Fruit fly (Drosophila melanogaster) whole organism, embryonic: Measurements from ENCODE around the gene Dpp10.

ENCODE experiments used
- Abd-B ChIP-seq: fragments of 200-800 bp; sonication (Bioruptor generic); optimal IDR thresholded peaks from 2 replicates; lab custom pipeline; 2018; ENCODE audit warnings: missing biosample characterization, mild to moderate bottlenecking, missing genetic modification characterization, moderate library complexity
- Adf1 ChIP-seq: fragments of 200-800 bp; sonication (Bioruptor generic); IDR thresholded peaks from 2 replicates; pipeline ENCODE4 v1.3.6; 2022; ENCODE audit warnings: missing biosample characterization, missing genetic modification characterization
- Atf6 ChIP-seq: fragments of 200-800 bp; sonication (Bioruptor generic); IDR thresholded peaks from 2 replicates; pipeline ENCODE4 v1.3.6; 2022; ENCODE audit warnings: missing biosample characterization, missing genetic modification characterization
- CG1024 ChIP-seq: fragments of 200-800 bp; sonication (Bioruptor generic); IDR thresholded peaks from 2 replicates; pipeline ENCODE4 v1.3.6; 2022; ENCODE audit warnings: missing biosample characterization, missing genetic modification characterization
- CG11247 ChIP-seq: fragments of 200-800 bp; sonication (Bioruptor generic); IDR thresholded peaks from 2 replicates; pipeline ENCODE4 v1.3.6; 2022; ENCODE audit warnings: missing biosample characterization, missing genetic modification characterization
- CG13296 ChIP-seq: fragments of 200-800 bp; sonication (Bioruptor generic); optimal IDR thresholded peaks from 3 replicates; lab custom pipeline; 2018; ENCODE audit warnings: missing biosample characterization, mild to moderate bottlenecking, missing genetic modification characterization
- CG15601 ChIP-seq: fragments of 200-800 bp; sonication (Bioruptor generic); optimal IDR thresholded peaks from 3 replicates; lab custom pipeline; 2019; ENCODE audit warnings: missing biosample characterization, mild to moderate bottlenecking, missing genetic modification characterization, moderate library complexity
- CG1603 ChIP-seq: fragments of 200-800 bp; sonication (Bioruptor generic); optimal IDR thresholded peaks from 2 replicates; lab custom pipeline; 2019; ENCODE audit warnings: missing biosample characterization, mild to moderate bottlenecking, missing genetic modification characterization, moderate library complexity
- CG16813 ChIP-seq: fragments of 200-800 bp; sonication (Bioruptor generic); IDR thresholded peaks from 3 replicates; pipeline ENCODE4 v1.3.6; 2022; ENCODE audit warnings: missing biosample characterization, missing genetic modification characterization; ENCODE audit not compliant: partially characterized antibody
- CG17612 ChIP-seq: fragments of 200-800 bp; sonication (Bioruptor generic); IDR thresholded peaks from 2 replicates; pipeline ENCODE4 v1.3.6; 2022; ENCODE audit warnings: missing biosample characterization, missing genetic modification characterization
- CG18476 ChIP-seq: fragments of 200-800 bp; sonication (Bioruptor generic); optimal IDR thresholded peaks from 2 replicates; lab custom pipeline; 2016; ENCODE audit warnings: missing biosample characterization, mild to moderate bottlenecking, missing genetic modification characterization
- CG2120 ChIP-seq: fragments of 200-800 bp; sonication (Bioruptor generic); optimal IDR thresholded peaks from 3 replicates; lab custom pipeline; 2016; ENCODE audit warnings: missing biosample characterization, missing genetic modification characterization
- CG30403 ChIP-seq: fragments of 200-800 bp; sonication (Bioruptor generic); optimal IDR thresholded peaks from 3 replicates; lab custom pipeline; 2016; ENCODE audit warnings: missing biosample characterization, missing genetic modification characterization
- CG30431 ChIP-seq: fragments of 200-800 bp; sonication (Bioruptor generic); optimal IDR thresholded peaks from 2 replicates; lab custom pipeline; 2017; ENCODE audit warnings: missing biosample characterization, missing genetic modification characterization
- CG31365 ChIP-seq: fragments of 200-800 bp; sonication (Bioruptor generic); optimal IDR thresholded peaks from 2 replicates; lab custom pipeline; 2018; ENCODE audit warnings: missing biosample characterization, mild to moderate bottlenecking, missing genetic modification characterization
- CG3407 ChIP-seq: fragments of 200-800 bp; sonication (Bioruptor generic); optimal IDR thresholded peaks from 2 replicates; lab custom pipeline; 2018; ENCODE audit warnings: missing biosample characterization, mild to moderate bottlenecking, missing genetic modification characterization
- CG6683 ChIP-seq: fragments of 200-800 bp; sonication (Bioruptor generic); optimal IDR thresholded peaks from 2 replicates; lab custom pipeline; 2017; ENCODE audit warnings: missing biosample characterization, mild to moderate bottlenecking, missing genetic modification characterization, missing genetic modification reagents
- CG7745 ChIP-seq: fragments of 200-800 bp; sonication (Bioruptor generic); optimal IDR thresholded peaks from 2 replicates; lab custom pipeline; 2018; ENCODE audit warnings: missing biosample characterization, mild to moderate bottlenecking, missing genetic modification characterization, moderate library complexity
- CG7963 ChIP-seq: fragments of 200-800 bp; sonication (Bioruptor generic); IDR thresholded peaks from 3 replicates; pipeline ENCODE4 v1.3.6; 2022; ENCODE audit warnings: missing biosample characterization, missing genetic modification characterization; ENCODE audit not compliant: partially characterized antibody
- CG8924 ChIP-seq: fragments of 200-800 bp; optimal IDR thresholded peaks from 3 replicates; lab custom pipeline; 2019; ENCODE audit warnings: missing biosample characterization, mild to moderate bottlenecking, missing genetic modification characterization, moderate library complexity
- CG9437 ChIP-seq: fragments of 200-800 bp; sonication (Bioruptor generic); optimal IDR thresholded peaks from 2 replicates; lab custom pipeline; 2018; ENCODE audit warnings: missing biosample characterization, mild to moderate bottlenecking, missing genetic modification characterization
- CG9932 ChIP-seq: fragments of 200-800 bp; sonication (Bioruptor generic); IDR thresholded peaks from 2 replicates; pipeline ENCODE4 v1.3.6; 2022; ENCODE audit warnings: missing biosample characterization, missing genetic modification characterization
- Chrac-16 ChIP-seq: fragments of 200-800 bp; sonication (Bioruptor generic); optimal IDR thresholded peaks from 3 replicates; lab custom pipeline; 2016; ENCODE audit warnings: missing biosample characterization, missing genetic modification characterization
- Dek ChIP-seq: fragments of 200-800 bp; sonication (Bioruptor generic); optimal IDR thresholded peaks from 3 replicates; lab custom pipeline; 2019; ENCODE audit warnings: missing biosample characterization, mild to moderate bottlenecking, missing genetic modification characterization, moderate library complexity
- Fer2 ChIP-seq: fragments of 200-800 bp; sonication (Bioruptor generic); optimal IDR thresholded peaks from 2 replicates; lab custom pipeline; 2018; ENCODE audit warnings: missing biosample characterization, mild to moderate bottlenecking, missing genetic modification characterization, moderate library complexity
- H15 ChIP-seq: fragments of 200-800 bp; sonication (Bioruptor generic); IDR thresholded peaks from 3 replicates; pipeline ENCODE4 v1.3.6; 2022; ENCODE audit warnings: missing biosample characterization, missing genetic modification characterization
- HLH3B ChIP-seq: fragments of 200-800 bp; sonication (Bioruptor generic); IDR thresholded peaks from 2 replicates; pipeline ENCODE4 v1.3.6; 2022; ENCODE audit warnings: missing biosample characterization, missing genetic modification characterization
- HLHmδ ChIP-seq: fragments of 200-800 bp; sonication (Bioruptor generic); optimal IDR thresholded peaks from 2 replicates; lab custom pipeline; 2018; ENCODE audit warnings: missing biosample characterization, mild to moderate bottlenecking, missing genetic modification characterization, moderate library complexity
- Kr ChIP-seq: fragments of 200-800 bp; sonication (Bioruptor generic); optimal IDR thresholded peaks from 2 replicates; lab custom pipeline; 2017; ENCODE audit warnings: missing biosample characterization, mild to moderate bottlenecking, missing genetic modification characterization
- MBD-R2 ChIP-seq: fragments of 200-800 bp; sonication (Bioruptor generic); IDR thresholded peaks from 2 replicates; pipeline ENCODE4 v1.3.6; 2022; ENCODE audit warnings: missing biosample characterization, missing genetic modification characterization
- Mad ChIP-seq: fragments of 200-800 bp; sonication (Bioruptor generic); optimal IDR thresholded peaks from 2 replicates; lab custom pipeline; 2016; ENCODE audit warnings: missing biosample characterization, missing genetic modification characterization
- Med ChIP-seq: fragments of 200-800 bp; sonication (Bioruptor generic); peaks from one replicate; lab custom pipeline; 2016; ENCODE audit warnings: missing biosample characterization, missing genetic modification characterization, mild to moderate bottlenecking, inconsistent platforms, moderate library complexity
- Rx ChIP-seq: fragments of 200-800 bp; sonication (Bioruptor generic); IDR thresholded peaks from 2 replicates; pipeline ENCODE4 v1.3.6; 2022; ENCODE audit warnings: missing biosample characterization, missing genetic modification characterization
- ato ChIP-seq: fragments of 200-800 bp; sonication (Bioruptor generic); IDR thresholded peaks from 2 replicates; pipeline ENCODE4 v1.3.6; 2022; ENCODE audit warnings: missing biosample characterization, missing genetic modification characterization; ENCODE audit not compliant: partially characterized antibody
- br ChIP-seq: fragments of >200 bp; optimal IDR thresholded peaks from 2 replicates; lab custom pipeline; 2017
- cas ChIP-seq: fragments of 200-800 bp; sonication (Bioruptor generic); IDR thresholded peaks from 2 replicates; pipeline ENCODE4 v1.3.6; 2022; ENCODE audit warnings: missing biosample characterization, missing genetic modification characterization
- knrl ChIP-seq: fragments of 200-800 bp; sonication (Bioruptor generic); IDR thresholded peaks from 3 replicates; pipeline ENCODE4 v1.3.6; 2022; ENCODE audit warnings: missing biosample characterization, missing genetic modification characterization; ENCODE audit not compliant: partially characterized antibody
- lab ChIP-seq: fragments of 200-800 bp; sonication (Bioruptor generic); optimal IDR thresholded peaks from 3 replicates; lab custom pipeline; 2017; ENCODE audit warnings: missing biosample characterization, missing genetic modification characterization, mild to moderate bottlenecking, moderate library complexity, missing genetic modification reagents
- lilli ChIP-seq: fragments of 200-800 bp; sonication (Bioruptor generic); optimal IDR thresholded peaks from 3 replicates; lab custom pipeline; 2016; ENCODE audit warnings: missing biosample characterization, missing genetic modification characterization
- mam ChIP-seq: fragments of 200-800 bp; sonication (Bioruptor generic); optimal IDR thresholded peaks from 3 replicates; lab custom pipeline; 2016; ENCODE audit warnings: missing biosample characterization, missing genetic modification characterization
- pum ChIP-seq: fragments of 200-800 bp; sonication (Bioruptor generic); optimal IDR thresholded peaks from 2 replicates; lab custom pipeline; 2016; ENCODE audit warnings: missing biosample characterization, missing genetic modification characterization
- row ChIP-seq: fragments of 200-800 bp; sonication (Bioruptor generic); IDR thresholded peaks from 3 replicates; pipeline ENCODE4 v1.3.6; 2022; ENCODE audit warnings: missing biosample characterization, missing genetic modification characterization
- shn ChIP-seq: fragments of 200-800 bp; sonication (Bioruptor generic); optimal IDR thresholded peaks from 3 replicates; lab custom pipeline; 2016; ENCODE audit warnings: missing biosample characterization, missing genetic modification characterization
- sim ChIP-seq: fragments of 200-800 bp; sonication (Bioruptor generic); IDR thresholded peaks from 2 replicates; pipeline ENCODE4 v1.3.6; 2022; ENCODE audit warnings: missing biosample characterization, missing genetic modification characterization
- sima ChIP-seq: fragments of 200-800 bp; sonication (Bioruptor generic); optimal IDR thresholded peaks from 2 replicates; lab custom pipeline; 2016; ENCODE audit warnings: missing biosample characterization, missing genetic modification characterization
- sna ChIP-seq: fragments of 200-800 bp; sonication (Bioruptor generic); IDR thresholded peaks from 2 replicates; pipeline ENCODE4 v1.3.6; 2022; ENCODE audit warnings: missing biosample characterization, missing genetic modification characterization; ENCODE audit not compliant: partially characterized antibody
- sqz ChIP-seq: fragments of 200-800 bp; sonication (Bioruptor generic); optimal IDR thresholded peaks from 3 replicates; lab custom pipeline; 2018; ENCODE audit warnings: missing biosample characterization, mild to moderate bottlenecking, missing genetic modification characterization
- stwl ChIP-seq: fragments of 200-800 bp; sonication (Bioruptor generic); optimal IDR thresholded peaks from 3 replicates; lab custom pipeline; 2018; ENCODE audit warnings: missing biosample characterization, mild to moderate bottlenecking, missing genetic modification characterization, moderate library complexity
- tio ChIP-seq: fragments of 200-800 bp; sonication (Bioruptor generic); optimal IDR thresholded peaks from 2 replicates; lab custom pipeline; 2017; ENCODE audit warnings: missing biosample characterization, missing genetic modification characterization, inconsistent platforms
- vfl ChIP-seq: fragments of 200-800 bp; sonication (Bioruptor generic); optimal IDR thresholded peaks from 2 replicates; lab custom pipeline; 2016; ENCODE audit warnings: missing biosample characterization, missing genetic modification characterization
- zf30C ChIP-seq: fragments of 200-800 bp; sonication (Bioruptor generic); optimal IDR thresholded peaks from 3 replicates; lab custom pipeline; 2018; ENCODE audit warnings: missing biosample characterization, mild to moderate bottlenecking, missing genetic modification characterization

The Dpp10 gene

DNA sequence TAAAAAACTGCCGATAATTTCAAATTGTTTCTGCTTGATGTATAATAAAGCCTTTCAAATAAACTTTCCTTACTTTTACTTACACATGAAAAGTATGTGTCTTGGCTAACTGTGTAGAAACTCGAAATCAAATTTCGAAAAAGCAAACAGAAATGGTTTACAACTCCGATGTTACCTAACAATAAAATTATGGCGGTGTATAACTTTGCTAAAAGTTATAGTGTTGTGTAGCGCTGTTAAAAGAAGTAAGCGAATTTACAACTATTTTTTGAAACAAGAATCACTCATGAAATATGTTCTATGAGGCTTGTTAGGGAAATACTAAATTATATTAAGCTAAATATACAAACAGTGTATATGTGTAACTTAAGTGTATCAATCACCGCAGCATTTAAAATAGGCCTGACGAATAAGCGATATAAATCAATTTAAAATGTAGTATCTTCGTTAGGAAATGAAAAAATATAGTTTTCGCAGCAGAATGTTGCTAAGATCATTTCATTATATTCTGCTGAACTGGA, 21.8 kb upstream of the Dpp10 start, which contains the start of gene CG34345 (continued):
- peak; percentile 50; the same call in 2 of the 3 replicates for TF ChIP-seq CG16813
- TF ChIP-seq CG1024 (GFP tag; lab: Robert Waterston, UW): no peak
- TF ChIP-seq CG13296 (GFP tag; lab: Kevin White, UChicago): no peak
- TF ChIP-seq CG30403 (GFP tag; lab: Kevin White, UChicago): peak; percentile 25
- peak; percentile 48; the same call in 1 of the 2 replicates for TF ChIP-seq ato (GFP tag; lab: Robert Waterston, UW)
- no peak for TF ChIP-seq lab (GFP tag; lab: Kevin White, UChicago)
- no peak for TF ChIP-seq CG11247 (GFP tag; lab: Robert Waterston, UW)
- no peak for TF ChIP-seq Fer2 (tag; lab: Kevin White, UChicago)
- TF ChIP-seq Mad (GFP tag; lab: Kevin White, UChicago): no peak
- TF ChIP-seq CG2120 (GFP tag; lab: Kevin White, UChicago): peak; percentile 50
- TF ChIP-seq mam: peak; percentile 43
- peak; percentile 56; the same call in 2 of the 3 replicates for TF ChIP-seq knrl
- peak; percentile 90 for TF ChIP-seq Med (GFP tag; lab: Kevin White, UChicago)
- TF ChIP-seq vfl (GFP tag; lab: Kevin White, UChicago): no peak
- no peak for TF ChIP-seq Adf1 (GFP tag; lab: Robert Waterston, UW)
- TF ChIP-seq CG18476: no peak
- peak; percentile 31; the same call in 1 of the 2 replicates for TF ChIP-seq CG9932 (GFP tag; lab: Robert Waterston, UW)
- no peak for TF ChIP-seq CG30431 (GFP tag; lab: Kevin White, UChicago)
- TF ChIP-seq shn: no peak
- peak; percentile 9 for TF ChIP-seq Chrac-16 (GFP tag; lab: Kevin White, UChicago)
- TF ChIP-seq CG6683: no peak
- peak; percentile 100 for TF ChIP-seq stwl (tag; lab: Kevin White, UChicago)
- no peak for TF ChIP-seq CG3407 (GFP tag; lab: Kevin White, UChicago)
- no peak for TF ChIP-seq tio (GFP tag; lab: Kevin White, UChicago)
- TF ChIP-seq CG7745 (tag; lab: Kevin White, UChicago): no peak
- TF ChIP-seq CG31365 (tag; lab: Kevin White, UChicago): no peak
- TF ChIP-seq lilli (GFP tag; lab: Kevin White, UChicago): peak; percentile 1
- TF ChIP-seq cas (GFP tag; lab: Robert Waterston, UW): no peak
- peak; percentile 60 for TF ChIP-seq CG1603 (tag; lab: Kevin White, UChicago)
- TF ChIP-seq Kr: no peak
- TF ChIP-seq Atf6 (GFP tag; lab: Robert Waterston, UW): no peak
- no peak for TF ChIP-seq CG9437 (GFP tag; lab: Kevin White, UChicago)
- TF ChIP-seq pum (GFP tag; lab: Kevin White, UChicago): no peak
- TF ChIP-seq CG7963: peak; percentile 24; the same call in 1 of the 3 replicates
- no peak for TF ChIP-seq MBD-R2 (GFP tag; lab: Robert Waterston, UW)
- no peak for TF ChIP-seq sima
- TF ChIP-seq Abd-B: peak; percentile 69
- no peak for TF ChIP-seq CG17612 (GFP tag; lab: Robert Waterston, UW)
- no peak for TF ChIP-seq Rx
- peak; percentile 64 for TF ChIP-seq sna
- TF ChIP-seq HLH3B: no peak
- peak; percentile 5 for TF ChIP-seq zf30C (GFP tag; lab: Kevin White, UChicago)
- no peak for TF ChIP-seq H15 (GFP tag; lab: Robert Waterston, UW)
- TF ChIP-seq HLHmδ (GFP tag; lab: Kevin White, UChicago): no peak
- peak; percentile 58 for TF ChIP-seq Dek
- TF ChIP-seq sim: no peak
- TF ChIP-seq sqz (GFP tag; lab: Kevin White, UChicago): no peak
- no peak for TF ChIP-seq CG8924
- peak; percentile 20 for TF ChIP-seq CG15601
- no peak for TF ChIP-seq row
- TF ChIP-seq br: no peak
